Worm (Caenorhabditis elegans) whole organism, midembryonic: Measurements from ENCODE around the gene R08C7.12.

ENCODE experiments used
- flt-1 ChIP-seq: fragments of 200-800 bp; sonication (Bioruptor generic); IDR thresholded peaks from 2 replicates; pipeline ENCODE4 v1.3.6; 2022; ENCODE audit warnings: missing genetic modification characterization, missing compliant biosample characterization
- tab-1 ChIP-seq: fragments of 200-800 bp; sonication (Bioruptor generic); IDR thresholded peaks from 2 replicates; pipeline ENCODE4 v1.3.6; 2022; ENCODE audit warnings: missing genetic modification characterization, missing compliant biosample characterization

DNA sequence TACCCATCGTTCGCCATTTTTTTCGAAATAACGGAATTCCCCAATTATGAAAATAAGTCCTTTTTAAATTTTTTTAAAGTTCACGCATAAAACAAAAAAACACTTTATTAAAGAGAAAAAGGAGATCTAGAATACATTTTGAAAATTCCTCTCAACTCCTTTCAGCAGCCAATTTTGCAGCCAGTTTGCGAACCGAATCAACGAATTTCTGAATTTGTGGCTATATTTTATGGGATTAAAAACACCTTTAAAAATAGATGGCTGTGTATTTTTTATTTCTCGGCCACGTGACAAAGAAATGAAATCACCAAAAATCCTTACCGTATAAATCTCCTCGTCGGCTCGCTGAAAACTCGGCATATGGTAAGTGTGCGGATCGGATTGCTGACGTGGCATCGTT, 30.5 kb downstream of the R08C7.12 start, which contains the start of gene M01H9.10:
- no peak for TF ChIP-seq tab-1 (GFP tag; lab: Robert Waterston, UW)
- no peak for TF ChIP-seq flt-1
